Fruit fly (Drosophila melanogaster) whole organism: ENCODE measurements around the gene mRpS35.

Experiments used
- CG8478 ChIP-seq: fragments of >200 bp; optimal IDR thresholded peaks from 2 replicates; lab custom pipeline; 2018; ENCODE audit warnings: inconsistent platforms
- EcR ChIP-seq, 2 experiments: fragments of >200 bp; optimal IDR thresholded peaks; 2 replicates each; lab custom pipeline; 2017; ENCODE audit warnings: missing biosample characterization in 2 of 2, missing genetic modification characterization in 2 of 2, missing genetic modification reagents in 2 of 2

- TF ChIP-seq EcR (GFP tag; optimal IDR thresholded peaks at IDR 0.05; lab: Kevin White, UChicago) (no peak), CG8478 (no peak)
These were observed 1.4 kb downstream of the mRpS35 start, which contains the start of gene Pgant6 for dm6 chr3L:2781991-2782677.
